Fruit fly (Drosophila melanogaster) whole organism, embryonic: ENCODE measurements around the gene CG10283.

ENCODE experiments used
- Antp ChIP-seq: fragments of 200-800 bp; sonication (Bioruptor generic); optimal IDR thresholded peaks from 3 replicates; lab custom pipeline; 2016; ENCODE audit warnings: missing biosample characterization, missing genetic modification characterization
- CG10366 ChIP-seq: fragments of 200-800 bp; sonication (Bioruptor generic); IDR thresholded peaks from 2 replicates; pipeline ENCODE4 v1.3.6; 2022; ENCODE audit warnings: missing biosample characterization, missing genetic modification characterization
- CG10543 ChIP-seq: fragments of 200-800 bp; sonication (Bioruptor generic); optimal IDR thresholded peaks from 3 replicates; lab custom pipeline; 2017; ENCODE audit warnings: missing biosample characterization, mild to moderate bottlenecking, missing genetic modification characterization, moderate library complexity
- CG10979 ChIP-seq: fragments of 200-800 bp; sonication (Bioruptor generic); optimal IDR thresholded peaks from 2 replicates; lab custom pipeline; 2018; ENCODE audit warnings: missing biosample characterization, mild to moderate bottlenecking, missing genetic modification characterization, moderate library complexity
- CG11560 ChIP-seq: fragments of 200-800 bp; sonication (Bioruptor generic); IDR thresholded peaks from 3 replicates; pipeline ENCODE4 v1.3.6; 2022; ENCODE audit warnings: missing biosample characterization, missing genetic modification characterization
- CG12942 ChIP-seq: fragments of 200-800 bp; sonication (Bioruptor generic); optimal IDR thresholded peaks from 3 replicates; lab custom pipeline; 2016; ENCODE audit warnings: missing biosample characterization, missing genetic modification characterization
- CG13624 ChIP-seq: fragments of 200-800 bp; sonication (Bioruptor generic); optimal IDR thresholded peaks from 2 replicates; lab custom pipeline; 2016; ENCODE audit warnings: missing biosample characterization, missing genetic modification characterization
- CG13894 ChIP-seq: fragments of 200-800 bp; sonication (Bioruptor generic); optimal IDR thresholded peaks from 3 replicates; lab custom pipeline; 2018; ENCODE audit warnings: missing biosample characterization, mild to moderate bottlenecking, missing genetic modification characterization, moderate library complexity
- CG15514 ChIP-seq: fragments of 200-800 bp; sonication (Bioruptor generic); optimal IDR thresholded peaks from 3 replicates; lab custom pipeline; 2017; ENCODE audit warnings: missing biosample characterization, missing genetic modification characterization, mild to moderate bottlenecking, moderate library complexity, missing genetic modification reagents
- CG15696 ChIP-seq: fragments of 200-800 bp; sonication (Bioruptor generic); optimal IDR thresholded peaks from 2 replicates; lab custom pipeline; 2019; ENCODE audit warnings: missing biosample characterization, mild to moderate bottlenecking, missing genetic modification characterization, moderate library complexity
- CG17361 ChIP-seq: fragments of 200-800 bp; sonication (Bioruptor generic); IDR thresholded peaks from 3 replicates; pipeline ENCODE4 v1.3.6; 2022; ENCODE audit warnings: missing biosample characterization, missing genetic modification characterization
- CG1832 ChIP-seq: fragments of 200-800 bp; sonication (Bioruptor generic); optimal IDR thresholded peaks from 2 replicates; lab custom pipeline; 2017; ENCODE audit warnings: missing biosample characterization, mild to moderate bottlenecking, missing genetic modification characterization, inconsistent platforms
- CG3163 ChIP-seq: fragments of 200-800 bp; sonication (Bioruptor generic); optimal IDR thresholded peaks from 3 replicates; lab custom pipeline; 2016; ENCODE audit warnings: missing biosample characterization, missing genetic modification characterization
- CG34224 ChIP-seq: fragments of 200-800 bp; sonication (Bioruptor generic); IDR thresholded peaks from 3 replicates; pipeline ENCODE4 v1.3.6; 2022; ENCODE audit warnings: missing biosample characterization, missing genetic modification characterization; ENCODE audit not compliant: partially characterized antibody
- CG42726 ChIP-seq: fragments of 200-800 bp; sonication (Bioruptor generic); IDR thresholded peaks from 2 replicates; pipeline ENCODE4 v1.3.6; 2022; ENCODE audit warnings: missing biosample characterization, missing genetic modification characterization; ENCODE audit not compliant: partially characterized antibody
- CG5245 ChIP-seq: fragments of 200-800 bp; sonication (Bioruptor generic); optimal IDR thresholded peaks from 3 replicates; lab custom pipeline; 2016; ENCODE audit warnings: missing biosample characterization, missing genetic modification characterization
- CG6254 ChIP-seq: fragments of 200-800 bp; sonication (Bioruptor generic); optimal IDR thresholded peaks from 3 replicates; lab custom pipeline; 2017; ENCODE audit warnings: mild to moderate bottlenecking, missing biosample characterization, missing genetic modification reagents, missing genetic modification characterization
- CG6791 ChIP-seq: fragments of 200-800 bp; sonication (Bioruptor generic); IDR thresholded peaks from 3 replicates; pipeline ENCODE4 v1.3.6; 2022; ENCODE audit warnings: missing biosample characterization, missing genetic modification characterization; ENCODE audit not compliant: partially characterized antibody
- CG8281 ChIP-seq: fragments of 200-800 bp; sonication (Bioruptor generic); optimal IDR thresholded peaks from 2 replicates; lab custom pipeline; 2018; ENCODE audit warnings: missing biosample characterization, mild to moderate bottlenecking, missing genetic modification characterization, moderate library complexity
- Gsc ChIP-seq: fragments of 200-800 bp; sonication (Bioruptor generic); IDR thresholded peaks from 2 replicates; pipeline ENCODE4 v1.3.6; 2022; ENCODE audit warnings: missing biosample characterization, missing genetic modification characterization
- Lpt ChIP-seq: fragments of >200 bp; optimal IDR thresholded peaks from 2 replicates; lab custom pipeline; 2018; ENCODE audit warnings: missing biosample characterization, missing genetic modification characterization
- NC2α ChIP-seq: fragments of 200-800 bp; sonication (Bioruptor generic); optimal IDR thresholded peaks from 2 replicates; lab custom pipeline; 2016; ENCODE audit warnings: missing biosample characterization, missing genetic modification characterization
- NFAT ChIP-seq: fragments of 200-800 bp; sonication (Bioruptor generic); IDR thresholded peaks from 2 replicates; pipeline ENCODE4 v1.3.6; 2022; ENCODE audit warnings: missing biosample characterization, missing genetic modification characterization
- Neu2 ChIP-seq: fragments of 200-800 bp; sonication (Bioruptor generic); optimal IDR thresholded peaks from 3 replicates; lab custom pipeline; 2016; ENCODE audit warnings: missing biosample characterization, missing genetic modification characterization, borderline replicate concordance
- NfI ChIP-seq: fragments of 200-800 bp; sonication (Bioruptor generic); optimal IDR thresholded peaks from 3 replicates; lab custom pipeline; 2018; ENCODE audit warnings: missing biosample characterization, mild to moderate bottlenecking, missing genetic modification characterization, moderate library complexity
- az2 ChIP-seq: fragments of 200-800 bp; sonication (Bioruptor generic); optimal IDR thresholded peaks from 3 replicates; lab custom pipeline; 2016; ENCODE audit warnings: missing biosample characterization, missing genetic modification characterization
- br ChIP-seq: fragments of >200 bp; optimal IDR thresholded peaks from 2 replicates; lab custom pipeline; 2017
- cg ChIP-seq: fragments of 200-800 bp; sonication (Bioruptor generic); optimal IDR thresholded peaks from 3 replicates; lab custom pipeline; 2019; ENCODE audit warnings: missing biosample characterization, mild to moderate bottlenecking, missing genetic modification characterization, moderate library complexity
- croc ChIP-seq: fragments of 200-800 bp; sonication (Bioruptor generic); conservative IDR thresholded peaks from 3 replicates; pipeline ENCODE4 v1.3.6; 2022; ENCODE audit warnings: missing biosample characterization, missing genetic modification characterization
- dan ChIP-seq: fragments of 200-800 bp; sonication (Bioruptor generic); IDR thresholded peaks from 2 replicates; pipeline ENCODE4 v1.3.6; 2022; ENCODE audit warnings: missing biosample characterization, missing genetic modification characterization
- dimm ChIP-seq: fragments of 200-800 bp; sonication (Bioruptor generic); IDR thresholded peaks from 2 replicates; pipeline ENCODE4 v1.3.6; 2022; ENCODE audit warnings: missing biosample characterization, missing genetic modification characterization
- exex ChIP-seq: fragments of 200-800 bp; sonication (Bioruptor generic); optimal IDR thresholded peaks from 4 replicates; lab custom pipeline; 2018; ENCODE audit warnings: missing biosample characterization, mild to moderate bottlenecking, missing genetic modification characterization, moderate library complexity
- eyg ChIP-seq: fragments of 200-800 bp; sonication (Bioruptor generic); optimal IDR thresholded peaks from 3 replicates; lab custom pipeline; 2016; ENCODE audit warnings: missing biosample characterization, missing genetic modification characterization
- fu2 ChIP-seq: fragments of 200-800 bp; sonication (Bioruptor generic); optimal IDR thresholded peaks from 2 replicates; lab custom pipeline; 2016; ENCODE audit warnings: missing biosample characterization, missing genetic modification characterization
- gce ChIP-seq: fragments of 200-800 bp; sonication (Bioruptor generic); IDR thresholded peaks from 3 replicates; pipeline ENCODE4 v1.3.6; 2022; ENCODE audit warnings: missing biosample characterization, missing genetic modification characterization
- gcm2 ChIP-seq: fragments of 200-800 bp; sonication (Bioruptor generic); optimal IDR thresholded peaks from 2 replicates; lab custom pipeline; 2016; ENCODE audit warnings: missing biosample characterization, missing genetic modification characterization
- gsb ChIP-seq: fragments of 200-800 bp; sonication (Bioruptor generic); IDR thresholded peaks from 2 replicates; pipeline ENCODE4 v1.3.6; 2022; ENCODE audit warnings: missing biosample characterization, missing genetic modification characterization
- gsb-n ChIP-seq: fragments of 200-800 bp; sonication (Bioruptor generic); optimal IDR thresholded peaks from 3 replicates; lab custom pipeline; 2018; ENCODE audit warnings: missing biosample characterization, mild to moderate bottlenecking, missing genetic modification characterization
- ham ChIP-seq: fragments of 200-800 bp; sonication (Bioruptor generic); IDR thresholded peaks from 2 replicates; pipeline ENCODE4 v1.3.6; 2022; ENCODE audit warnings: missing biosample characterization, missing genetic modification characterization
- hb ChIP-seq: fragments of 200-800 bp; sonication (Bioruptor generic); IDR thresholded peaks from 3 replicates; pipeline ENCODE4 v1.3.6; 2022; ENCODE audit warnings: missing biosample characterization, missing genetic modification characterization; ENCODE audit not compliant: partially characterized antibody
- her ChIP-seq: fragments of 200-800 bp; sonication (Bioruptor generic); optimal IDR thresholded peaks from 2 replicates; lab custom pipeline; 2016; ENCODE audit warnings: missing biosample characterization, missing genetic modification characterization
- jigr1 ChIP-seq: fragments of 200-800 bp; sonication (Bioruptor generic); IDR thresholded peaks from 3 replicates; pipeline ENCODE4 v1.3.6; 2022; ENCODE audit warnings: missing biosample characterization, missing genetic modification characterization
- jing ChIP-seq: fragments of 200-800 bp; sonication (Bioruptor generic); optimal IDR thresholded peaks from 2 replicates; lab custom pipeline; 2018; ENCODE audit warnings: missing biosample characterization, mild to moderate bottlenecking, missing genetic modification characterization
- nau ChIP-seq: fragments of 200-800 bp; sonication (Bioruptor generic); optimal IDR thresholded peaks from 3 replicates; lab custom pipeline; 2017; ENCODE audit warnings: missing biosample characterization, mild to moderate bottlenecking, missing genetic modification characterization, missing genetic modification reagents
- p53 ChIP-seq: fragments of 200-800 bp; sonication (Bioruptor generic); optimal IDR thresholded peaks from 2 replicates; lab custom pipeline; 2016; ENCODE audit warnings: missing biosample characterization, missing genetic modification characterization
- pb ChIP-seq: fragments of 200-800 bp; sonication (Bioruptor generic); optimal IDR thresholded peaks from 3 replicates; lab custom pipeline; 2016; ENCODE audit warnings: missing biosample characterization, missing genetic modification characterization
- phol ChIP-seq: fragments of 200-800 bp; sonication (Bioruptor generic); optimal IDR thresholded peaks from 3 replicates; lab custom pipeline; 2018; ENCODE audit warnings: missing biosample characterization, mild to moderate bottlenecking, missing genetic modification characterization, moderate library complexity
- sob ChIP-seq: fragments of 200-800 bp; sonication (Bioruptor generic); IDR thresholded peaks from 2 replicates; pipeline ENCODE4 v1.3.6; 2022; ENCODE audit warnings: missing biosample characterization, missing genetic modification characterization
- vfl ChIP-seq: fragments of 200-800 bp; sonication (Bioruptor generic); optimal IDR thresholded peaks from 2 replicates; lab custom pipeline; 2016; ENCODE audit warnings: missing biosample characterization, missing genetic modification characterization
- vnd ChIP-seq: fragments of 200-800 bp; sonication (Bioruptor generic); IDR thresholded peaks from 3 replicates; pipeline ENCODE4 v1.3.6; 2022; ENCODE audit warnings: missing biosample characterization, missing genetic modification characterization; ENCODE audit not compliant: partially characterized antibody
- yki ChIP-seq: fragments of >200 bp; optimal IDR thresholded peaks from 3 replicates; lab custom pipeline; 2018
- zen ChIP-seq: fragments of 200-800 bp; sonication (Bioruptor generic); optimal IDR thresholded peaks from 3 replicates; lab custom pipeline; 2018; ENCODE audit warnings: missing biosample characterization, mild to moderate bottlenecking, missing genetic modification characterization, moderate library complexity

Gene CG10283

dm6 chr2L:18504881-18505280 is 20.6 kb upstream of the CG10283 start (continued):
- TF ChIP-seq p53 (GFP tag; lab: Kevin White, UChicago) (no peak), CG8281 (tag; lab: Kevin White, UChicago) (no peak), NC2α (GFP tag; lab: Kevin White, UChicago) (peak; percentile 3), CG15514 (GFP tag; lab: Kevin White, UChicago) (no peak), nau (GFP tag; lab: Kevin White, UChicago) (peak; percentile 7), her (GFP tag; lab: Kevin White, UChicago) (no peak), Gsc (GFP tag; lab: Robert Waterston, UW) (no peak), croc (GFP tag; lab: Robert Waterston, UW) (peak; percentile 37; the same call in 1 of the 3 replicates), Neu2 (GFP tag; lab: Kevin White, UChicago) (no peak), hb (GFP tag; lab: Robert Waterston, UW) (no peak), gsb (no peak), CG10366 (GFP tag; lab: Robert Waterston, UW) (peak; percentile 53; the same call in 1 of the 2 replicates), NFAT (GFP tag; lab: Robert Waterston, UW) (no peak), CG5245 (peak; percentile 2), az2 (GFP tag; lab: Kevin White, UChicago) (peak; percentile 51), eyg (no peak), cg (GFP tag; lab: Kevin White, UChicago) (no peak), CG15696 (tag; lab: Kevin White, UChicago) (peak; percentile 56), gcm2 (no peak), CG34224 (GFP tag; lab: Robert Waterston, UW) (no peak), Antp (GFP tag; lab: Kevin White, UChicago) (no peak), zen (tag; lab: Kevin White, UChicago) (peak; percentile 20), CG13894 (tag; lab: Kevin White, UChicago) (no peak), phol (tag; lab: Kevin White, UChicago) (peak; percentile 74), gsb-n (tag; lab: Kevin White, UChicago) (peak; percentile 47), yki (lab: Kevin White, UChicago) (no peak), CG6254 (peak; percentile 44), CG11560 (tag; lab: Robert Waterston, UW) (no peak), NfI (GFP tag; lab: Kevin White, UChicago) (peak; percentile 4), dimm (GFP tag; lab: Robert Waterston, UW) (no peak), CG6791 (GFP tag; lab: Robert Waterston, UW) (no peak), CG1832 (no peak), br (lab: Kevin White, UChicago) (no peak), dan (GFP tag; lab: Robert Waterston, UW) (peak; percentile 42; the same call in 1 of the 2 replicates), CG13624 (GFP tag; lab: Kevin White, UChicago) (peak; percentile 29), pb (GFP tag; lab: Kevin White, UChicago) (no peak), jing (GFP tag; lab: Kevin White, UChicago) (peak; percentile 53), vfl (GFP tag; lab: Kevin White, UChicago) (no peak), CG10543 (GFP tag; lab: Kevin White, UChicago) (no peak), ham (GFP tag; lab: Robert Waterston, UW) (no peak), fu2 (GFP tag; lab: Kevin White, UChicago) (no peak), Lpt (GFP tag; lab: Kevin White, UChicago) (no peak), CG10979 (peak; percentile 69), vnd (GFP tag; lab: Robert Waterston, UW) (no peak), CG42726 (GFP tag; lab: Robert Waterston, UW) (no peak), CG3163 (GFP tag; lab: Kevin White, UChicago) (peak; percentile 10), CG17361 (GFP tag; lab: Robert Waterston, UW) (peak; percentile 42; the same call in 1 of the 3 replicates), exex (tag; lab: Kevin White, UChicago) (no peak), gce (GFP tag; lab: Robert Waterston, UW) (no peak), CG12942 (no peak), sob (GFP tag; lab: Robert Waterston, UW) (no peak), jigr1 (GFP tag; lab: Robert Waterston, UW) (0 out of 3 replicates have a peak, but pooled peaks have one; percentile 49)
